Worm (Caenorhabditis elegans): ENCODE data around the gene F52C12.2.
A peak's percentile ranks its signal among the peaks of the same experiment; 100 is the strongest.

F52C12.2 gene

DNA sequence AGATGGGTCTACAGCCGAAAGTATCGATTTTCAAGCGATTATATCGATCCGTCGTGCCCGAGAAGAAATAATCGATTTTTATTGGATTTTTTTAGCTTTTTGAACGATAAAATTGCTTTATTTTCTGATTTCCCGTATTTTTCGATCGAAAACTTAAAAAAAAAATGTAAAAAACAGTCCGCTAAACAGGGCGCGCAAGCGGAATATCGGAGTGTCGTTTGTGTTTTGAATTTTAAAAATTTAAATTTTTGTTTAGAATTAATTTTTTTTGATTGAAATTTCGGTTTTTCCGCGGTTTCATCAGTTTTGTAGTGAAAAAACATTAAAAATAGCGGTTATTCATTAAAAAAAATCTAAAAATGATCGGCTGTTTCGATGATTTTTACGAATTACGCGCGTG, 16.8 kb downstream of the F52C12.2 start:
- TF ChIP-seq lsy-27 (tag; optimal IDR thresholded peaks at IDR 0.05; ENCODE audit: borderline replicate concordance, insufficient read depth), result no peak
- peak; percentile 8; the same call in 1 of the 2 replicates for TF ChIP-seq madf-6 (GFP tag; IDR thresholded peaks at IDR 0.05)
- TF ChIP-seq madf-3 (GFP tag; IDR thresholded peaks at IDR 0.05), result no peak
- 0 out of 2 replicates have a peak, but pooled peaks have one; percentile 18 for TF ChIP-seq ceh-91 (GFP tag; IDR thresholded peaks at IDR 0.05)
- no peak for TF ChIP-seq atf-7 (tag; optimal IDR thresholded peaks at IDR 0.05)
- no peak for TF ChIP-seq nfyb-1 (GFP tag; IDR thresholded peaks at IDR 0.05)
- TF ChIP-seq repo-1 (tag; optimal IDR thresholded peaks at IDR 0.05), result no peak
- TF ChIP-seq egl-44 (GFP tag; IDR thresholded peaks at IDR 0.05), result no peak
- TF ChIP-seq ztf-22 (GFP tag; optimal IDR thresholded peaks at IDR 0.05), result no peak
- TF ChIP-seq madf-8 (GFP tag; conservative IDR thresholded peaks at IDR 0.05), result 0 out of 2 replicates have a peak, but pooled peaks have one; percentile 11
- no peak for TF ChIP-seq F49E8.2 (tag; optimal IDR thresholded peaks at IDR 0.05; ENCODE audit: insufficient read depth)
- TF ChIP-seq F39B2.1 (GFP tag; IDR thresholded peaks at IDR 0.05), result no peak
- no peak for TF ChIP-seq sptf-2 (GFP tag; optimal IDR thresholded peaks at IDR 0.05)
- TF ChIP-seq Y53G8AR.9 (GFP tag; conservative IDR thresholded peaks at IDR 0.05), result no peak
- TF ChIP-seq F57C9.4 (tag; optimal IDR thresholded peaks at IDR 0.05), result no peak
- TF ChIP-seq fkh-3 (tag; optimal IDR thresholded peaks at IDR 0.05), result no peak
- no peak for TF ChIP-seq F55B11.4 (tag; optimal IDR thresholded peaks at IDR 0.05; ENCODE audit: borderline replicate concordance, insufficient read depth)
- no peak for TF ChIP-seq T26A5.8 (tag; optimal IDR thresholded peaks at IDR 0.05)
- TF ChIP-seq nfya-2 (GFP tag; IDR thresholded peaks at IDR 0.05), result no peak
- no peak for TF ChIP-seq zfh-2 (GFP tag; conservative IDR thresholded peaks at IDR 0.05)
- no peak for TF ChIP-seq tlf-1 (GFP tag; optimal IDR thresholded peaks at IDR 0.05)
- TF ChIP-seq bed-2 (GFP tag; IDR thresholded peaks at IDR 0.05), result no peak
- peak; percentile 41 for TF ChIP-seq efl-1 (GFP tag; optimal IDR thresholded peaks at IDR 0.05)
- peak; percentile 75 for TF ChIP-seq attf-3 (GFP tag; conservative IDR thresholded peaks at IDR 0.05)
- TF ChIP-seq K12H6.12 (tag; optimal IDR thresholded peaks at IDR 0.05), result no peak
- no peak for TF ChIP-seq die-1 (tag; optimal IDR thresholded peaks at IDR 0.05)
- no peak for TF ChIP-seq athp-1 (tag; optimal IDR thresholded peaks at IDR 0.05)

DNA sequence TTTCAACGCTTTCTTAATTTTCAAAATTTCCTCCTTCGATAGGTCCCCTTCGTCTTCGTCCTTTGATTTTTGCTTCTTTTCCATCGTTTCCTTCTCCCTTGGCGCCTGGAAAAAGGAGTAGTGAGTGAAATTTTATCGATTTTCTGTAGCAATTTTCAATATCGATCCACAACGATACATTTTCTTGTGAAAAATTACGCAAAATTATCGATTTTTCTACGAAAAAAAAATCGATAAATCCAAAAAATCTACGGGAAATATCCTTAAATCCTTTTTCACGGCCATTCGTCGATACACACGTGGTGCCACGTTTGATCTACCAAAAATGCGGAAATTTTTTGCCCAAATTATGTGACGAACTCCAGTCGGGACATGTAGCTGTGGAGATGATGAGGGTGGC, 17.7 kb downstream of the F52C12.2 start:
- TF ChIP-seq egrh-3 (GFP tag; IDR thresholded peaks at IDR 0.05) (no peak), nhr-80 (tag; optimal IDR thresholded peaks at IDR 0.05) (no peak), bed-2 (GFP tag; IDR thresholded peaks at IDR 0.05) (no peak), him-1 (tag; optimal IDR thresholded peaks at IDR 0.05) (no peak), B0261.1 (tag; optimal IDR thresholded peaks at IDR 0.05) (no peak), D2030.7 (GFP tag; IDR thresholded peaks at IDR 0.05) (no peak), lir-1 (GFP tag; conservative IDR thresholded peaks at IDR 0.05) (no peak), die-1 (tag; optimal IDR thresholded peaks at IDR 0.05) (no peak), F49E8.2 (tag; optimal IDR thresholded peaks at IDR 0.05; ENCODE audit: insufficient read depth) (no peak), aptf-3 (GFP tag; IDR thresholded peaks at IDR 0.05) (no peak), Y67H2A.10 (GFP tag; conservative IDR thresholded peaks at IDR 0.05) (no peak), ceh-27 (GFP tag; optimal IDR thresholded peaks at IDR 0.05) (no peak)

DNA sequence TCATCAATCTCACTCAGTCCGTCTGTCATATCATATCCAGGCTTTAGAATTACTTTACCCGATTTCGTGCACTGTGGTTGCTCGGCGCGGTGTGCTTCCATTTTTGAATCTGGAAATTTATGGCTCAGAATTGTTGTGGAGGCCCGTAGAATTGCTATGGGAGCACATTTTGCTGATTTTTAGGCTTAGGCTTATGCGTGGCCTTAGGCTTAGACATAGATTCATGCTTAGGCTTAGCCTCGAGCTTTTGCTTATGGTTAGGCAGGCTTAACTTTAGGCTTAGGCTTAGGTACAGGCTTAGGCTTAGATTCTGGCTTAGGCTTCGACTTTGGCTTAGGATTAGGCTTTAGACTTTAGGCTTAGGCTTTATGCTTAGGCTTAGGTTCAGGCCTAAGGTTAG, 18.9 kb downstream of the F52C12.2 start, which contains the start of gene Y76B12C.4:
Y76B12C.4 (minus strand) TSS at position 101 of the 400 bp plus-strand sequence.
- TF ChIP-seq egrh-3 (GFP tag; IDR thresholded peaks at IDR 0.05), result no peak

Data from whole organism, young adult.